Worm (Caenorhabditis elegans) whole organism, young adult: ENCODE results near the gene Y45F10B.13.

Experiments used
- B0261.1 ChIP-seq: sonication (generic microtip); optimal IDR thresholded peaks from 2 replicates; lab custom pipeline; 2016; ENCODE audit warnings: mild to moderate bottlenecking, missing genetic modification characterization, moderate library complexity, missing compliant biosample characterization
- C06A6.2 ChIP-seq: fragments of 200-800 bp; sonication (Bioruptor generic); conservative IDR thresholded peaks from 2 replicates; pipeline ENCODE4 v1.3.6; 2022; ENCODE audit warnings: missing genetic modification characterization, missing compliant biosample characterization
- F23B12.7 ChIP-seq: sonication (generic microtip); optimal IDR thresholded peaks from 2 replicates; lab custom pipeline; 2017; ENCODE audit warnings: missing genetic modification characterization, mild to moderate bottlenecking, missing compliant biosample characterization, antibody characterized with exemption, moderate library complexity; ENCODE audit not compliant: insufficient read depth
- F33H1.4 ChIP-seq: fragments of 200-800 bp; sonication (Bioruptor generic); IDR thresholded peaks from 2 replicates; pipeline ENCODE4 v1.3.6; 2022; ENCODE audit warnings: missing genetic modification reagents, missing genetic modification characterization, missing compliant biosample characterization
- F37B4.10 ChIP-seq: fragments of 200-800 bp; sonication (Bioruptor generic); IDR thresholded peaks from 2 replicates; pipeline ENCODE4 v1.3.6; 2022; ENCODE audit warnings: missing genetic modification characterization, missing compliant biosample characterization
- F49E8.2 ChIP-seq: sonication (generic microtip); optimal IDR thresholded peaks from 3 replicates; lab custom pipeline; 2017; ENCODE audit warnings: missing genetic modification characterization, mild to moderate bottlenecking, missing compliant biosample characterization, antibody characterized with exemption, moderate library complexity; ENCODE audit not compliant: insufficient read depth
- F52B5.7 ChIP-seq: sonication (generic microtip); optimal IDR thresholded peaks from 2 replicates; lab custom pipeline; 2016; ENCODE audit warnings: mild to moderate bottlenecking, missing genetic modification characterization, missing compliant biosample characterization
- K12H6.12 ChIP-seq: fragments of 200-800 bp; sonication (Bioruptor generic); optimal IDR thresholded peaks from 2 replicates; lab custom pipeline; 2018; ENCODE audit warnings: mild to moderate bottlenecking, missing genetic modification characterization, missing compliant biosample characterization
- Y79H2A.3 ChIP-seq: fragments of 200-800 bp; sonication (Bioruptor generic); conservative IDR thresholded peaks from 2 replicates; pipeline ENCODE4 v1.3.6; 2022; ENCODE audit warnings: missing genetic modification reagents, missing genetic modification characterization, missing compliant biosample characterization
- ZK185.1 ChIP-seq: sonication (generic microtip); optimal IDR thresholded peaks from 2 replicates; lab custom pipeline; 2016; ENCODE audit warnings: mild to moderate bottlenecking, missing genetic modification characterization, missing compliant biosample characterization; ENCODE audit not compliant: poor library complexity, severe bottlenecking
- attf-3 ChIP-seq: fragments of 200-800 bp; sonication (Bioruptor generic); conservative IDR thresholded peaks from 2 replicates; pipeline ENCODE4 v1.3.6; 2022; ENCODE audit warnings: missing genetic modification reagents, missing genetic modification characterization, missing compliant biosample characterization
- attf-5 ChIP-seq: fragments of 200-800 bp; sonication (Bioruptor generic); optimal IDR thresholded peaks from 2 replicates; lab custom pipeline; 2018; ENCODE audit warnings: mild to moderate bottlenecking, missing genetic modification characterization, missing compliant biosample characterization
- attf-6 ChIP-seq: fragments of 200-800 bp; sonication (Bioruptor generic); IDR thresholded peaks from 2 replicates; pipeline ENCODE4 v1.3.6; 2022; ENCODE audit warnings: missing genetic modification reagents, missing genetic modification characterization, missing compliant biosample characterization
- bed-2 ChIP-seq: fragments of 200-800 bp; sonication (Bioruptor generic); IDR thresholded peaks from 2 replicates; pipeline ENCODE4 v1.3.6; 2022; ENCODE audit warnings: missing genetic modification reagents, missing genetic modification characterization, missing compliant biosample characterization
- ccch-3 ChIP-seq: fragments of 200-800 bp; sonication (Bioruptor generic); optimal IDR thresholded peaks from 2 replicates; lab custom pipeline; 2018; ENCODE audit warnings: mild to moderate bottlenecking, missing genetic modification characterization, missing compliant biosample characterization
- cebp-1 ChIP-seq, 2 experiments: fragments of 200-800 bp in 1 of 2; sonication (Bioruptor generic) in 1 of 2; sonication (generic microtip) in 1 of 2; IDR thresholded peaks in 1 of 2; optimal IDR thresholded peaks in 1 of 2; 2 replicates each; pipeline versions ENCODE4 v1.3.6 to Lab custom; 2017 to 2022; ENCODE audit warnings: missing compliant biosample characterization in 2 of 2, missing genetic modification characterization in 2 of 2, mild to moderate bottlenecking in 1 of 2, missing genetic modification reagents in 1 of 2, moderate library complexity in 1 of 2
- cebp-2 ChIP-seq: fragments of 200-800 bp; sonication (Bioruptor generic); IDR thresholded peaks from 2 replicates; pipeline ENCODE4 v1.3.6; 2022; ENCODE audit warnings: missing genetic modification characterization, missing compliant biosample characterization
- ceh-58 ChIP-seq: fragments of 200-800 bp; sonication (Bioruptor generic); IDR thresholded peaks from 2 replicates; pipeline ENCODE4 v1.3.6; 2022; ENCODE audit warnings: missing genetic modification characterization, missing compliant biosample characterization
- ceh-79 ChIP-seq: sonication (generic microtip); optimal IDR thresholded peaks from 2 replicates; lab custom pipeline; 2017; ENCODE audit warnings: mild to moderate bottlenecking, missing genetic modification characterization, missing compliant biosample characterization
- die-1 ChIP-seq: sonication (generic microtip); optimal IDR thresholded peaks from 2 replicates; lab custom pipeline; 2016; ENCODE audit warnings: missing genotype, mild to moderate bottlenecking, missing genetic modification characterization, missing compliant biosample characterization
- dpff-1 ChIP-seq: sonication (generic microtip); optimal IDR thresholded peaks from 2 replicates; lab custom pipeline; 2017; ENCODE audit warnings: mild to moderate bottlenecking, missing genetic modification characterization, missing compliant biosample characterization
- dpl-1 ChIP-seq: fragments of 150-350 bp; optimal IDR thresholded peaks from 2 replicates; lab custom pipeline; 2014; ENCODE audit warnings: missing biosample characterization, missing genetic modification reagents, missing genetic modification characterization
- ekl-4 ChIP-seq: fragments of 200-800 bp; sonication (Bioruptor generic); IDR thresholded peaks from 2 replicates; pipeline ENCODE4 v1.3.6; 2022; ENCODE audit warnings: missing genetic modification reagents, missing genetic modification characterization, missing compliant biosample characterization
- hmg-1.2 ChIP-seq: fragments of 200-800 bp; sonication (Bioruptor generic); IDR thresholded peaks from 2 replicates; pipeline ENCODE4 v1.3.6; 2022; ENCODE audit warnings: missing genetic modification reagents, missing genetic modification characterization, missing compliant biosample characterization
- hrde-1 ChIP-seq: sonication (generic microtip); optimal IDR thresholded peaks from 2 replicates; lab custom pipeline; 2016; ENCODE audit warnings: missing genetic modification characterization, mild to moderate bottlenecking, missing compliant biosample characterization, moderate library complexity, missing genotype, missing genetic modification reagents, borderline replicate concordance
- lin-54 ChIP-seq: fragments of 200-800 bp; sonication (Bioruptor generic); optimal IDR thresholded peaks from 2 replicates; lab custom pipeline; 2018; ENCODE audit warnings: mild to moderate bottlenecking, missing genetic modification characterization, missing compliant biosample characterization
- lsl-1 ChIP-seq: fragments of 200-800 bp; sonication (Bioruptor generic); optimal IDR thresholded peaks from 2 replicates; lab custom pipeline; 2018; ENCODE audit warnings: mild to moderate bottlenecking, missing genetic modification characterization, moderate library complexity, missing compliant biosample characterization
- mel-28 ChIP-seq: sonication (generic microtip); optimal IDR thresholded peaks from 2 replicates; lab custom pipeline; 2016; ENCODE audit warnings: borderline replicate concordance, mild to moderate bottlenecking, missing genetic modification characterization, missing compliant biosample characterization
- mes-4 ChIP-seq: sonication (generic microtip); optimal IDR thresholded peaks from 2 replicates; lab custom pipeline; 2016; ENCODE audit warnings: missing genotype, missing genetic modification characterization, missing compliant biosample characterization
- nfya-2 ChIP-seq: fragments of 200-800 bp; sonication (Bioruptor generic); IDR thresholded peaks from 2 replicates; pipeline ENCODE4 v1.3.6; 2022; ENCODE audit warnings: missing genetic modification reagents, missing genetic modification characterization, missing compliant biosample characterization
- nfyb-1 ChIP-seq: fragments of 200-800 bp; sonication (Bioruptor generic); IDR thresholded peaks from 2 replicates; pipeline ENCODE4 v1.3.6; 2022; ENCODE audit warnings: missing genetic modification reagents, missing genetic modification characterization, missing compliant biosample characterization
- nhr-120 ChIP-seq: fragments of 200-800 bp; sonication (Bioruptor generic); IDR thresholded peaks from 2 replicates; pipeline ENCODE4 v1.3.6; 2022; ENCODE audit warnings: missing genetic modification characterization, missing compliant biosample characterization
- nhr-179 ChIP-seq: sonication (generic microtip); optimal IDR thresholded peaks from 2 replicates; lab custom pipeline; 2016; ENCODE audit warnings: mild to moderate bottlenecking, missing genetic modification characterization, missing compliant biosample characterization
- nhr-27 ChIP-seq: fragments of 200-800 bp; sonication (Bioruptor generic); optimal IDR thresholded peaks from 2 replicates; lab custom pipeline; 2018; ENCODE audit warnings: mild to moderate bottlenecking, missing genetic modification characterization, moderate library complexity, missing compliant biosample characterization
- nhr-80 ChIP-seq: sonication (generic microtip); optimal IDR thresholded peaks from 2 replicates; lab custom pipeline; 2016; ENCODE audit warnings: missing genetic modification characterization, missing compliant biosample characterization
- repo-1 ChIP-seq: sonication (generic microtip); optimal IDR thresholded peaks from 2 replicates; lab custom pipeline; 2017; ENCODE audit warnings: mild to moderate bottlenecking, missing genetic modification characterization, missing compliant biosample characterization
- rpc-1 ChIP-seq, 2 experiments: fragments of 150-350 bp in 1 of 2; sonication (generic microtip) in 1 of 2; optimal IDR thresholded peaks; 2 replicates each; lab custom pipeline; 2014 to 2018; ENCODE audit warnings: missing biosample characterization in 1 of 2, missing genetic modification characterization in 1 of 2, missing genetic modification reagents in 1 of 2, missing genotype in 1 of 2
- snpc-1.1 ChIP-seq: sonication (generic microtip); optimal IDR thresholded peaks from 2 replicates; lab custom pipeline; 2017; ENCODE audit warnings: missing genetic modification characterization, mild to moderate bottlenecking, missing compliant biosample characterization, antibody characterized with exemption, moderate library complexity, missing genotype, missing genetic modification reagents; ENCODE audit not compliant: insufficient read depth
- snpc-4 ChIP-seq, 5 experiments: fragments of 150-350 bp in 1 of 5; sonication (generic microtip) in 4 of 5; optimal IDR thresholded peaks; 2 replicates each; lab custom pipeline; 2014 to 2018; ENCODE audit warnings: missing genetic modification characterization in 5 of 5, missing biosample characterization in 3 of 5, antibody characterized with exemption in 2 of 5, mild to moderate bottlenecking in 2 of 5, missing compliant biosample characterization in 2 of 5, missing genotype in 2 of 5, moderate library complexity in 2 of 5, missing genetic modification reagents in 1 of 5
- tbp1 ChIP-seq: fragments of 200-800 bp; sonication (Bioruptor generic); optimal IDR thresholded peaks from 2 replicates; lab custom pipeline; 2018; ENCODE audit warnings: mild to moderate bottlenecking, missing genetic modification characterization, missing compliant biosample characterization
- tbx-9 ChIP-seq: sonication (generic microtip); optimal IDR thresholded peaks from 2 replicates; lab custom pipeline; 2016; ENCODE audit warnings: borderline replicate concordance, missing genetic modification characterization, inconsistent platforms, missing compliant biosample characterization
- tlf-1 ChIP-seq: fragments of 200-800 bp; sonication (Bioruptor generic); optimal IDR thresholded peaks from 2 replicates; lab custom pipeline; 2018; ENCODE audit warnings: mild to moderate bottlenecking, missing genetic modification characterization, missing compliant biosample characterization
- zfh-2 ChIP-seq: fragments of 200-800 bp; sonication (Bioruptor generic); conservative IDR thresholded peaks from 2 replicates; pipeline ENCODE4 v1.3.6; 2022; ENCODE audit warnings: missing genetic modification reagents, missing genetic modification characterization, missing compliant biosample characterization
- ztf-18 ChIP-seq: sonication (generic microtip); optimal IDR thresholded peaks from 2 replicates; lab custom pipeline; 2016; ENCODE audit warnings: missing genotype, mild to moderate bottlenecking, missing genetic modification characterization, missing compliant biosample characterization
- ztf-25 ChIP-seq: fragments of 200-800 bp; sonication (Bioruptor generic); IDR thresholded peaks from 2 replicates; pipeline ENCODE4 v1.3.6; 2022; ENCODE audit warnings: missing genetic modification reagents, missing genetic modification characterization, missing compliant biosample characterization
- ztf-3 ChIP-seq: fragments of 200-800 bp; sonication (Bioruptor generic); optimal IDR thresholded peaks from 2 replicates; lab custom pipeline; 2018; ENCODE audit warnings: mild to moderate bottlenecking, missing genetic modification characterization, missing compliant biosample characterization
- ztf-6 ChIP-seq: fragments of 200-800 bp; sonication (Bioruptor generic); IDR thresholded peaks from 2 replicates; pipeline ENCODE4 v1.3.6; 2022; ENCODE audit warnings: missing genetic modification reagents, missing genetic modification characterization, missing compliant biosample characterization

Gene Y45F10B.13

DNA sequence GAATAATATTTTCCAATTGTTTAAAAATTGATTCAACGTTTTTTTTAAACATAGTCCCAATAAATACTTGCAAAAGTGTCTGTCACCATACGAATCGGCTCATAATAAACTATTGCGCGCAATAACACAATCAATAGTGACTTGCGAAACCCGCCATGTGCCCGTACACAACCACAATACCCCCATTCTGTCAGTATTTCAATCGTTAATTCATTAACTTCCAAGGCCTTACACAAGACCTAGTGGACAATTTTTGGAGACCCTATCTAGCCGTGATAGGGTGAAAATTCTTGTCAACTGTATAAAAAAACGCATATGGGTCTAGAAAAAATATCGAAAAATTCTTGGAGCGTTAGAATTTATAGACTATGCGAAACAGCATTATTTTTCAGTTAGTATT is 39.1 kb upstream of the Y45F10B.13 start (continued):
- TF ChIP-seq cebp-2 (GFP tag; lab: Robert Waterston, UW) (no peak), hrde-1 (no peak), zfh-2 (GFP tag; lab: Robert Waterston, UW) (no peak), ztf-6 (no peak), ztf-3 (GFP tag; lab: Kevin White, UChicago) (no peak), mel-28 (no peak), F52B5.7 (tag; lab: Kevin White, UChicago) (no peak), rpc-1 (optimal IDR thresholded peaks at IDR 0.05; lab: Kevin White, UChicago) (no peak), rpc-1 (tag; optimal IDR thresholded peaks at IDR 0.05; lab: Kevin White, UChicago) (no peak), K12H6.12 (no peak), mes-4 (tag; lab: Kevin White, UChicago) (no peak), die-1 (tag; lab: Kevin White, UChicago) (no peak), hmg-1.2 (GFP tag; lab: Robert Waterston, UW) (peak; percentile 84), ztf-18 (no peak), snpc-1.1 (peak; percentile 94), nhr-80 (tag; lab: Kevin White, UChicago) (no peak), attf-5 (GFP tag; lab: Kevin White, UChicago) (no peak), dpff-1 (tag; lab: Kevin White, UChicago) (no peak), nfya-2 (GFP tag; lab: Robert Waterston, UW) (no peak), C06A6.2 (no peak), F49E8.2 (tag; lab: Kevin White, UChicago) (peak; percentile 52), F33H1.4 (GFP tag; lab: Robert Waterston, UW) (no peak), F37B4.10 (GFP tag; lab: Robert Waterston, UW) (no peak), ceh-79 (tag; lab: Kevin White, UChicago) (no peak), snpc-4 (GFP tag; optimal IDR thresholded peaks at IDR 0.05; lab: Kevin White, UChicago) (peak; percentile 94), snpc-4 (tag; optimal IDR thresholded peaks at IDR 0.05; lab: Kevin White, UChicago) (peak; percentile 95 to 98 (median 96)), dpl-1 (GFP tag; lab: Kevin White, UChicago) (no peak), ccch-3 (GFP tag; lab: Kevin White, UChicago) (no peak), lin-54 (no peak), tlf-1 (GFP tag; lab: Kevin White, UChicago) (no peak), ZK185.1 (tag; lab: Kevin White, UChicago) (no peak), nhr-179 (no peak), attf-6 (GFP tag; lab: Robert Waterston, UW) (peak; percentile 98), cebp-1 (GFP tag; IDR thresholded peaks at IDR 0.05; lab: Robert Waterston, UW) (no peak), cebp-1 (tag; optimal IDR thresholded peaks at IDR 0.05; lab: Kevin White, UChicago) (no peak), Y79H2A.3 (GFP tag; lab: Robert Waterston, UW) (no peak), F23B12.7 (no peak), ztf-25 (GFP tag; lab: Robert Waterston, UW) (no peak), tbp1 (GFP tag; lab: Kevin White, UChicago) (peak; percentile 75), repo-1 (no peak), lsl-1 (GFP tag; lab: Kevin White, UChicago) (peak; percentile 43), B0261.1 (no peak), tbx-9 (tag; lab: Kevin White, UChicago) (no peak), ekl-4 (GFP tag; lab: Robert Waterston, UW) (no peak), attf-3 (GFP tag; lab: Robert Waterston, UW) (no peak), bed-2 (GFP tag; lab: Robert Waterston, UW) (no peak), ceh-58 (GFP tag; lab: Robert Waterston, UW) (no peak), nfyb-1 (GFP tag; lab: Robert Waterston, UW) (no peak), nhr-120 (GFP tag; lab: Robert Waterston, UW) (no peak), nhr-27 (tag; lab: Kevin White, UChicago) (no peak)
